Worm (Caenorhabditis elegans) whole organism, L1 larva: Measurements from ENCODE around the gene cnc-10.

Experiments
- C16A3.4 ChIP-seq: fragments of 150-350 bp; optimal IDR thresholded peaks from 2 replicates; lab custom pipeline; 2014; ENCODE audit warnings: missing biosample characterization, missing genetic modification characterization
- C34B4.2 ChIP-seq: sonication (generic microtip); optimal IDR thresholded peaks from 2 replicates; lab custom pipeline; 2017; ENCODE audit warnings: mild to moderate bottlenecking, missing genetic modification characterization, missing compliant biosample characterization
- F16B12.6 ChIP-seq: fragments of 150-350 bp; optimal IDR thresholded peaks from 2 replicates; lab custom pipeline; 2014; ENCODE audit warnings: missing biosample characterization, missing genetic modification characterization
- Y116A8C.19 ChIP-seq: sonication (generic microtip); optimal IDR thresholded peaks from 2 replicates; lab custom pipeline; 2016; ENCODE audit warnings: missing compliant biosample characterization, missing genetic modification characterization, borderline replicate concordance
- aha-1 ChIP-seq: fragments of 150-350 bp; optimal IDR thresholded peaks from 2 replicates; lab custom pipeline; 2014; ENCODE audit warnings: missing biosample characterization, missing genetic modification characterization
- ceh-63 ChIP-seq: fragments of 200-800 bp; sonication (Bioruptor generic); optimal IDR thresholded peaks from 2 replicates; lab custom pipeline; 2018; ENCODE audit warnings: mild to moderate bottlenecking, missing genetic modification characterization, missing compliant biosample characterization
- ceh-8 ChIP-seq: fragments of 200-800 bp; sonication (Bioruptor generic); optimal IDR thresholded peaks from 2 replicates; lab custom pipeline; 2018; ENCODE audit warnings: mild to moderate bottlenecking, missing genetic modification characterization, moderate library complexity, missing compliant biosample characterization
- ceh-82 ChIP-seq, 3 experiments: fragments of 150-350 bp in 1 of 3; sonication (generic microtip) in 2 of 3; optimal IDR thresholded peaks; 2 replicates each; lab custom pipeline; 2014 to 2017; ENCODE audit warnings: missing biosample characterization in 3 of 3, missing genetic modification characterization in 3 of 3
- ceh-88 ChIP-seq: fragments of 200-800 bp; sonication (Bioruptor generic); IDR thresholded peaks from 2 replicates; pipeline ENCODE4 v1.3.6; 2022; ENCODE audit warnings: missing genetic modification characterization, missing compliant biosample characterization
- ceh-90 ChIP-seq: sonication (generic microtip); optimal IDR thresholded peaks from 2 replicates; lab custom pipeline; 2016; ENCODE audit warnings: missing genetic modification characterization, missing compliant biosample characterization
- ces-1 ChIP-seq: fragments of 150-350 bp; optimal IDR thresholded peaks from 2 replicates; lab custom pipeline; 2014; ENCODE audit warnings: missing biosample characterization, missing genetic modification reagents, missing genetic modification characterization
- dsc-1 ChIP-seq: sonication (generic microtip); optimal IDR thresholded peaks from 2 replicates; lab custom pipeline; 2016; ENCODE audit warnings: mild to moderate bottlenecking, missing genetic modification characterization, missing compliant biosample characterization
- efl-1 ChIP-seq, 4 experiments: fragments of 150-350 bp; optimal IDR thresholded peaks in 3 of 4; peaks in 1 of 4; 1 replicate in 1 of 4; 2 replicates in 3 of 4; lab custom pipeline; 2014; ENCODE audit warnings: missing biosample characterization in 2 of 4, missing genetic modification characterization in 2 of 4, missing genetic modification reagents in 2 of 4
- egl-13 ChIP-seq: sonication (generic microtip); optimal IDR thresholded peaks from 2 replicates; lab custom pipeline; 2016; ENCODE audit warnings: missing genotype, missing genetic modification reagents, missing genetic modification characterization, missing compliant biosample characterization
- ets-5 ChIP-seq: fragments of 200-800 bp; sonication (Bioruptor generic); IDR thresholded peaks from 2 replicates; pipeline ENCODE4 v1.3.6; 2022; ENCODE audit warnings: missing genetic modification characterization, missing compliant biosample characterization
- fkh-10 ChIP-seq: sonication (generic microtip); optimal IDR thresholded peaks from 2 replicates; lab custom pipeline; 2017; ENCODE audit warnings: missing biosample characterization, missing genetic modification reagents, missing genetic modification characterization
- fkh-4 ChIP-seq: sonication (generic microtip); optimal IDR thresholded peaks from 2 replicates; lab custom pipeline; 2016; ENCODE audit warnings: missing compliant biosample characterization, missing genetic modification characterization, borderline replicate concordance
- fos-1 ChIP-seq: fragments of 150-350 bp; optimal IDR thresholded peaks from 2 replicates; lab custom pipeline; 2014; ENCODE audit warnings: missing biosample characterization, missing genetic modification characterization
- grh-1 ChIP-seq: fragments of 200-800 bp; sonication (Bioruptor generic); IDR thresholded peaks from 2 replicates; pipeline ENCODE4 v1.3.6; 2022; ENCODE audit warnings: missing genetic modification reagents, missing genetic modification characterization, missing compliant biosample characterization
- hlh-17 ChIP-seq: fragments of 200-800 bp; sonication (Bioruptor generic); optimal IDR thresholded peaks from 2 replicates; lab custom pipeline; 2018; ENCODE audit warnings: missing genetic modification characterization, mild to moderate bottlenecking, missing compliant biosample characterization, moderate library complexity, borderline replicate concordance
- hlh-4 ChIP-seq: sonication (generic microtip); optimal IDR thresholded peaks from 2 replicates; lab custom pipeline; 2016; ENCODE audit warnings: mild to moderate bottlenecking, missing genetic modification characterization, missing compliant biosample characterization
- hpl-2 ChIP-seq: fragments of 150-350 bp; optimal IDR thresholded peaks from 2 replicates; lab custom pipeline; 2014; ENCODE audit warnings: missing biosample characterization, missing genetic modification reagents, missing genetic modification characterization
- isw-1 ChIP-seq: fragments of 200-800 bp; sonication (Bioruptor generic); IDR thresholded peaks from 2 replicates; pipeline ENCODE4 v1.3.6; 2022; ENCODE audit warnings: missing genetic modification characterization, missing compliant biosample characterization
- lin-14 ChIP-seq: fragments of 200-800 bp; sonication (Bioruptor generic); optimal IDR thresholded peaks from 2 replicates; lab custom pipeline; 2018; ENCODE audit warnings: mild to moderate bottlenecking, missing genetic modification characterization, moderate library complexity, missing compliant biosample characterization
- lin-35 ChIP-seq, 2 experiments: fragments of 150-350 bp; optimal IDR thresholded peaks; 2 replicates each; lab custom pipeline; 2014; ENCODE audit warnings: missing biosample characterization in 2 of 2, missing genetic modification characterization in 2 of 2, missing genetic modification reagents in 2 of 2
- lir-3 ChIP-seq: sonication (generic microtip); optimal IDR thresholded peaks from 2 replicates; lab custom pipeline; 2016; ENCODE audit warnings: mild to moderate bottlenecking, missing genetic modification characterization, moderate library complexity, missing compliant biosample characterization; ENCODE audit not compliant: poor library complexity
- lsy-2 ChIP-seq, 2 experiments: fragments of 150-350 bp; optimal IDR thresholded peaks; 2 replicates each; lab custom pipeline; 2014; ENCODE audit warnings: missing biosample characterization in 2 of 2, missing genetic modification characterization in 2 of 2
- mab-9 ChIP-seq: fragments of 200-800 bp; sonication (Bioruptor generic); IDR thresholded peaks from 2 replicates; pipeline ENCODE4 v1.3.6; 2022; ENCODE audit warnings: missing genetic modification reagents, missing genetic modification characterization, missing compliant biosample characterization
- mdl-1 ChIP-seq, 2 experiments: fragments of 150-350 bp; optimal IDR thresholded peaks; 2 replicates each; lab custom pipeline; 2014 to 2017; ENCODE audit warnings: missing biosample characterization in 2 of 2, missing genetic modification characterization in 2 of 2, inconsistent platforms in 1 of 2
- mef-2 ChIP-seq: fragments of 150-350 bp; optimal IDR thresholded peaks from 2 replicates; lab custom pipeline; 2014; ENCODE audit warnings: missing biosample characterization, missing genetic modification characterization
- mep-1 ChIP-seq: fragments of 150-350 bp; optimal IDR thresholded peaks from 2 replicates; lab custom pipeline; 2014; ENCODE audit warnings: missing biosample characterization, missing genetic modification characterization
- nhr-12 ChIP-seq: sonication (generic microtip); optimal IDR thresholded peaks from 2 replicates; lab custom pipeline; 2017; ENCODE audit warnings: missing biosample characterization, missing genetic modification characterization
- nhr-28 ChIP-seq: fragments of 150-350 bp; optimal IDR thresholded peaks from 2 replicates; lab custom pipeline; 2014; ENCODE audit warnings: missing biosample characterization, missing genetic modification characterization
- nhr-47 ChIP-seq: sonication (generic microtip); optimal IDR thresholded peaks from 2 replicates; lab custom pipeline; 2016; ENCODE audit warnings: mild to moderate bottlenecking, missing genetic modification characterization, moderate library complexity, missing compliant biosample characterization
- nhr-71 ChIP-seq: sonication (generic microtip); optimal IDR thresholded peaks from 2 replicates; lab custom pipeline; 2016; ENCODE audit warnings: mild to moderate bottlenecking, missing genetic modification characterization, moderate library complexity, missing compliant biosample characterization
- nhr-76 ChIP-seq: sonication (generic microtip); optimal IDR thresholded peaks from 2 replicates; lab custom pipeline; 2017; ENCODE audit warnings: missing biosample characterization, missing genetic modification characterization
- nhr-77 ChIP-seq: fragments of 150-350 bp; optimal IDR thresholded peaks from 2 replicates; lab custom pipeline; 2014; ENCODE audit warnings: missing biosample characterization, missing genetic modification characterization
- pag-3 ChIP-seq: sonication (generic microtip); optimal IDR thresholded peaks from 2 replicates; lab custom pipeline; 2017; ENCODE audit warnings: missing genetic modification characterization, mild to moderate bottlenecking, missing compliant biosample characterization, antibody characterized with exemption, borderline replicate concordance; ENCODE audit not compliant: insufficient read depth
- pax-3 ChIP-seq: fragments of 200-800 bp; sonication (Bioruptor generic); optimal IDR thresholded peaks from 2 replicates; lab custom pipeline; 2018; ENCODE audit warnings: mild to moderate bottlenecking, missing genetic modification characterization, moderate library complexity, missing compliant biosample characterization
- skn-1 ChIP-seq: fragments of 150-350 bp; optimal IDR thresholded peaks from 2 replicates; lab custom pipeline; 2014; ENCODE audit warnings: missing biosample characterization, missing genetic modification characterization
- snpc-4 ChIP-seq: fragments of 150-350 bp; optimal IDR thresholded peaks from 2 replicates; lab custom pipeline; 2014; ENCODE audit warnings: missing biosample characterization, missing genetic modification characterization
- snu-23 ChIP-seq: sonication (generic microtip); optimal IDR thresholded peaks from 2 replicates; lab custom pipeline; 2016; ENCODE audit warnings: missing genetic modification characterization, missing compliant biosample characterization
- sox-4 ChIP-seq: sonication (generic microtip); optimal IDR thresholded peaks from 2 replicates; lab custom pipeline; 2016; ENCODE audit warnings: missing genetic modification characterization, missing compliant biosample characterization
- sup-37 ChIP-seq: fragments of 200-800 bp; sonication (Bioruptor generic); optimal IDR thresholded peaks from 2 replicates; lab custom pipeline; 2018; ENCODE audit warnings: mild to moderate bottlenecking, missing genetic modification characterization, missing compliant biosample characterization
- swsn-7 ChIP-seq: sonication (generic microtip); optimal IDR thresholded peaks from 2 replicates; lab custom pipeline; 2016; ENCODE audit warnings: missing genetic modification characterization, missing compliant biosample characterization
- unc-130 ChIP-seq: fragments of 150-350 bp; optimal IDR thresholded peaks from 2 replicates; lab custom pipeline; 2017; ENCODE audit warnings: missing biosample characterization, missing genetic modification characterization, inconsistent platforms
- unc-62 ChIP-seq: fragments of 150-350 bp; optimal IDR thresholded peaks from 2 replicates; lab custom pipeline; 2014; ENCODE audit warnings: missing biosample characterization, missing genetic modification reagents, missing genetic modification characterization
- xbp-1 ChIP-seq: sonication (generic microtip); optimal IDR thresholded peaks from 2 replicates; lab custom pipeline; 2016; ENCODE audit warnings: missing genetic modification characterization, missing compliant biosample characterization
- zag-1 ChIP-seq: fragments of 150-350 bp; optimal IDR thresholded peaks from 2 replicates; lab custom pipeline; 2014; ENCODE audit warnings: missing biosample characterization, missing genetic modification characterization

Gene cnc-10

ce11 chrV:11225981-11226380 is 43.0 kb downstream of the cnc-10 start, which contains the start of gene bgal-1 (continued):
- no peak for TF ChIP-seq unc-130 (tag; lab: Kevin White, UChicago)
- TF ChIP-seq lin-35 (GFP tag; optimal IDR thresholded peaks at IDR 0.05; lab: Kevin White, UChicago) = no peak
- no peak for TF ChIP-seq ceh-90
- TF ChIP-seq skn-1 (tag; lab: Kevin White, UChicago) = no peak
- TF ChIP-seq mef-2 (tag; lab: Kevin White, UChicago) = no peak
- no peak for TF ChIP-seq unc-62 (GFP tag; lab: Kevin White, UChicago)
- no peak for TF ChIP-seq ceh-82 (tag; optimal IDR thresholded peaks at IDR 0.05; lab: Kevin White, UChicago)
- TF ChIP-seq nhr-77 (tag; lab: Kevin White, UChicago) = no peak
- TF ChIP-seq ceh-8 (GFP tag; lab: Kevin White, UChicago) = no peak
- TF ChIP-seq fos-1 (tag; lab: Kevin White, UChicago) = no peak
- no peak for TF ChIP-seq lir-3
- no peak for TF ChIP-seq swsn-7 (tag; lab: Kevin White, UChicago)
- TF ChIP-seq hpl-2 (GFP tag; lab: Kevin White, UChicago) = no peak
- no peak for TF ChIP-seq nhr-12 (tag; lab: Kevin White, UChicago)
- no peak for TF ChIP-seq snpc-4 (tag; lab: Kevin White, UChicago)
- no peak for TF ChIP-seq hlh-4 (tag; lab: Kevin White, UChicago)
- TF ChIP-seq pax-3 = no peak
- TF ChIP-seq snu-23 (GFP tag; lab: Kevin White, UChicago) = peak; percentile 16
- no peak for TF ChIP-seq fkh-4 (tag; lab: Kevin White, UChicago)

DNA sequence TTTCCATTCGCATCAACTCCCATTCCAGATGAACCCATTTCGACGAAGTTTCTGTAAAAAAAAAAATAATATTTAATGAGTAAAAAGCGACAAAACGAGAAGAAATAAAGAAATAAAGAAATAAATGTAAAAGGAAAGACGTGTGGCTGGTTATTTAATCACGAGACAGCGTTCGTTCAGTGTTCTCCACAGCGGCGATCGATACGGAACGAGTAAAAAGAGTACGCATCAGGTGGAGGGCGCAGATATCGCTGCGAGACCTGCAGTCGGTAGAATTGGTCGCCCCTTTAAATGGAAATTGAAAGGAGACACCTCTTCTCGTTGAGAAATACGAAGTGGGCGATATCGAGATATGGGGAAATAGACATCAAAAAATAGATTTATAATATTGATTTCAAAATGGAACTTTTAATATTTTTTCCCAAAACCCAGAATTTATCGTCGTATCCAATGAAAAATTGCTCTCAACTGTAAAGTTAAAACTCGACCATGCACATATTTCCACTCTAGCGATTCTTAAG is 45.7 kb downstream of the cnc-10 start, which contains the start of gene pqn-70:
TSS of gene pqn-70 (minus strand) at position 51 of the 521 bp plus-strand sequence.
- no peak for TF ChIP-seq Y116A8C.19 (tag; lab: Kevin White, UChicago)
- TF ChIP-seq aha-1 = no peak
- TF ChIP-seq mep-1 (tag; lab: Kevin White, UChicago) = peak; percentile 93
- TF ChIP-seq egl-13 (tag; lab: Kevin White, UChicago) = peak; percentile 39
- TF ChIP-seq efl-1 (optimal IDR thresholded peaks at IDR 0.05; lab: Kevin White, UChicago) = peak; percentile 81 to 89
- peak; percentile 68 to 97 for TF ChIP-seq efl-1 (GFP tag; optimal IDR thresholded peaks at IDR 0.05 in 1 of 2; lab: Kevin White, UChicago)
- no peak for TF ChIP-seq nhr-76
- TF ChIP-seq isw-1 = peak; percentile 85
- TF ChIP-seq xbp-1 = peak; percentile 75
- peak; percentile 61 for TF ChIP-seq pax-3
- TF ChIP-seq hpl-2 (GFP tag; lab: Kevin White, UChicago) = peak; percentile 45
- no peak for TF ChIP-seq nhr-28 (tag; lab: Kevin White, UChicago)
- no peak for TF ChIP-seq ceh-63
- TF ChIP-seq mab-9 (GFP tag; lab: Robert Waterston, UW) = peak; percentile 34; the same call in 1 of the 2 replicates
- peak in 1 of 2 experiments; percentile 78 for TF ChIP-seq mdl-1 (tag; optimal IDR thresholded peaks at IDR 0.05; lab: Kevin White, UChicago)
- no peak for TF ChIP-seq ceh-90
- TF ChIP-seq sox-4 = peak; percentile 60
- peak; percentile 40; the same call in 1 of the 2 replicates for TF ChIP-seq ceh-88 (GFP tag; lab: Robert Waterston, UW)
- TF ChIP-seq zag-1 (tag; lab: Kevin White, UChicago) = no peak
- no peak for TF ChIP-seq ces-1 (GFP tag; lab: Kevin White, UChicago)
- TF ChIP-seq snu-23 (GFP tag; lab: Kevin White, UChicago) = peak; percentile 91
- peak; percentile 37 for TF ChIP-seq fkh-10 (GFP tag; lab: Kevin White, UChicago)
- TF ChIP-seq lin-14 (GFP tag; lab: Kevin White, UChicago) = peak; percentile 97
- no peak for TF ChIP-seq ets-5 (GFP tag; lab: Robert Waterston, UW)
- no peak for TF ChIP-seq unc-62 (GFP tag; lab: Kevin White, UChicago)
- peak; percentile 91 for TF ChIP-seq nhr-71 (tag; lab: Kevin White, UChicago)
- TF ChIP-seq pag-3 (tag; lab: Kevin White, UChicago) = no peak
- no peak for TF ChIP-seq sup-37 (GFP tag; lab: Kevin White, UChicago)
- peak; percentile 48 for TF ChIP-seq nhr-77 (tag; lab: Kevin White, UChicago)
- TF ChIP-seq lsy-2 (tag; optimal IDR thresholded peaks at IDR 0.05; lab: Kevin White, UChicago) = peak; percentile 84 to 85
- peak; percentile 66 for TF ChIP-seq dsc-1 (tag; lab: Kevin White, UChicago)
- TF ChIP-seq swsn-7 (tag; lab: Kevin White, UChicago) = peak; percentile 83
- TF ChIP-seq hlh-17 = no peak
- TF ChIP-seq C34B4.2 = no peak
- TF ChIP-seq C16A3.4 (tag; lab: Kevin White, UChicago) = peak; percentile 80
- peak; percentile 69 for TF ChIP-seq grh-1 (GFP tag; lab: Robert Waterston, UW)
- TF ChIP-seq F16B12.6 (tag; lab: Kevin White, UChicago) = peak; percentile 48
- TF ChIP-seq lin-35 (GFP tag; optimal IDR thresholded peaks at IDR 0.05; lab: Kevin White, UChicago) = peak; percentile 79 to 88
- TF ChIP-seq nhr-47 = peak; percentile 88
